Worm (Caenorhabditis elegans): ENCODE measurements around the gene cyp-13A11.

Gene cyp-13A11

DNA sequence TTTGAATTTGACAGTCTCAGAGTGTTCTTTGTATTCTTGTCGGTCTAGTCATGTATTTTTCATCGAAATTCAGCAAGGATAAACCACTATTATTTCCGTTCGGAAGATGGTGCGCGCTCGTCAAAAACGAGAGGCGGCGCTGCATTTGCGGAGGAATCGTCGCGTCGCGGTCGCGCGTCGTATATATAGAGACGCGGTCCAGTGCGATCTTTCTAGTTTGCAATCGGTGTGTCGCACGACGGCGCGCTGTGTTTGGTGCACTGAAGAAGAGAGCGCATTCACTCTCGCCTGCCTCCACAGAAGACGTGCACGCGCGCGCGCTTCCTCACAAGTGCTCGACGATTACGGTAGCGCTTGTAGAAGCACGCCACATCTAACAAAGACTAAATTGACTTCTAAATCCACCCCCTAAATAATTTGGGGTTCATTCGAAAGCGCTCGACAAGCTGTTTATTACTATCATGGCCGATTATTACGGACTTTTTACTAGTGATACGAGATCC is 49.8 kb downstream of the cyp-13A11 start, which contains the start of gene Y39E4B.6:
Y39E4B.6 (plus strand) TSS at position 209 of the 503 bp plus-strand sequence.
- peak; percentile 95 for TF ChIP-seq dve-1 (tag; optimal IDR thresholded peaks at IDR 0.05; ENCODE audit: insufficient read depth)
- TF ChIP-seq Y105C5A.15 (GFP tag; IDR thresholded peaks at IDR 0.05): no peak
- peak; percentile 94 for TF ChIP-seq fkh-10 (GFP tag; optimal IDR thresholded peaks at IDR 0.05)
- TF ChIP-seq dmd-9 (GFP tag; IDR thresholded peaks at IDR 0.05): peak; percentile 86
- no peak for TF ChIP-seq daf-19 (GFP tag; conservative IDR thresholded peaks at IDR 0.05)
- TF ChIP-seq madf-9 (GFP tag; conservative IDR thresholded peaks at IDR 0.05): peak; percentile 96
- peak; percentile 90 for TF ChIP-seq T20F7.1 (GFP tag; optimal IDR thresholded peaks at IDR 0.05)
- TF ChIP-seq ceh-82 (tag; optimal IDR thresholded peaks at IDR 0.05): no peak
- TF ChIP-seq ZK546.5 (tag; optimal IDR thresholded peaks at IDR 0.05): peak in 1 of 2 experiments; percentile 61
- no peak for TF ChIP-seq F26F4.8 (GFP tag; conservative IDR thresholded peaks at IDR 0.05)
- TF ChIP-seq zip-11 (GFP tag; IDR thresholded peaks at IDR 0.05): 0 out of 2 replicates have a peak, but pooled peaks have one; percentile 7
- TF ChIP-seq nhr-41 (GFP tag; IDR thresholded peaks at IDR 0.05): peak; percentile 77; the same call in 1 of the 2 replicates
- peak; percentile 57 for TF ChIP-seq nhr-237 (tag; optimal IDR thresholded peaks at IDR 0.05)
- TF ChIP-seq T26A8.4 (GFP tag; IDR thresholded peaks at IDR 0.05): peak; percentile 89
- peak; percentile 89 to 94 for TF ChIP-seq mdl-1 (tag; optimal IDR thresholded peaks at IDR 0.05)
- peak; percentile 30; the same call in 1 of the 2 replicates for TF ChIP-seq snpc-1.2 (GFP tag; IDR thresholded peaks at IDR 0.05)
- peak; percentile 88 for TF ChIP-seq jun-1 (tag; optimal IDR thresholded peaks at IDR 0.05)
- TF ChIP-seq unc-130 (GFP tag; optimal IDR thresholded peaks at IDR 0.05): peak; percentile 28
- peak; percentile 97 for TF ChIP-seq ceh-20 (GFP tag; IDR thresholded peaks at IDR 0.05)
- TF ChIP-seq mxl-2 (GFP tag; conservative IDR thresholded peaks at IDR 0.05): peak; percentile 63; the same call in 1 of the 2 replicates
- TF ChIP-seq lsy-2 (tag; optimal IDR thresholded peaks at IDR 0.05): peak; percentile 88 to 91
- peak; percentile 98 for TF ChIP-seq rbr-2 (tag; optimal IDR thresholded peaks at IDR 0.05)
- TF ChIP-seq mep-1 (tag; optimal IDR thresholded peaks at IDR 0.05): peak; percentile 98
- peak; percentile 79 for TF ChIP-seq lin-39 (tag; optimal IDR thresholded peaks at IDR 0.05)
- no peak for TF ChIP-seq ceh-32 (tag; optimal IDR thresholded peaks at IDR 0.05; ENCODE audit: poor library complexity)
- TF ChIP-seq ZK337.2 (GFP tag; IDR thresholded peaks at IDR 0.05): no peak
- 0 out of 2 replicates have a peak, but pooled peaks have one; percentile 50 for TF ChIP-seq dmd-8 (GFP tag; IDR thresholded peaks at IDR 0.05)
- no peak for TF ChIP-seq unc-39 (tag; optimal IDR thresholded peaks at IDR 0.05)
- peak; percentile 90 for TF ChIP-seq mes-2 (tag; optimal IDR thresholded peaks at IDR 0.05; ENCODE audit: poor library complexity, severe bottlenecking)
- no peak for TF ChIP-seq zip-2 (tag; optimal IDR thresholded peaks at IDR 0.05)
- TF ChIP-seq mdt-29 (GFP tag; IDR thresholded peaks at IDR 0.05): peak; percentile 90
- TF ChIP-seq egl-27 (tag; optimal IDR thresholded peaks at IDR 0.05): no peak
- no peak for TF ChIP-seq F10B5.3 (tag; optimal IDR thresholded peaks at IDR 0.05)
- peak; percentile 98 for TF ChIP-seq ama-1 (optimal IDR thresholded peaks at IDR 0.05)
- TF ChIP-seq zag-1 (tag; optimal IDR thresholded peaks at IDR 0.05): no peak
- peak; percentile 95 for TF ChIP-seq F37D6.2 (tag; optimal IDR thresholded peaks at IDR 0.05)
- TF ChIP-seq madf-5 (GFP tag; IDR thresholded peaks at IDR 0.05): peak in 1 of 2 experiments; percentile 49; a peak in 1 of 4 replicates
- peak; percentile 87 for TF ChIP-seq zfp-3 (GFP tag; conservative IDR thresholded peaks at IDR 0.05)
- TF ChIP-seq aha-1 (tag): peak; percentile 99
- peak; percentile 86 for TF ChIP-seq pha-4 (GFP tag; IDR thresholded peaks at IDR 0.05)
- TF ChIP-seq pha-4 (tag; optimal IDR thresholded peaks at IDR 0.05): no peak
- peak; percentile 93 for TF ChIP-seq nhr-25 (tag; optimal IDR thresholded peaks at IDR 0.05; ENCODE audit: borderline replicate concordance, insufficient read depth)
- no peak for TF ChIP-seq aly-2 (tag; optimal IDR thresholded peaks at IDR 0.05)
- no peak for TF ChIP-seq attf-4 (tag; optimal IDR thresholded peaks at IDR 0.05)
- no peak for TF ChIP-seq F44E2.7 (GFP tag; IDR thresholded peaks at IDR 0.05)
- TF ChIP-seq daf-8 (GFP tag; IDR thresholded peaks at IDR 0.05): 0 out of 2 replicates have a peak, but pooled peaks have one; percentile 53
- TF ChIP-seq lin-13 (GFP tag; optimal IDR thresholded peaks at IDR 0.05): peak; percentile 92
- peak; percentile 76; the same call in 1 of the 2 replicates for TF ChIP-seq D1046.2 (GFP tag; IDR thresholded peaks at IDR 0.05)
- TF ChIP-seq ces-1 (GFP tag; optimal IDR thresholded peaks at IDR 0.05): no peak
- TF ChIP-seq lim-7 (GFP tag; IDR thresholded peaks at IDR 0.05): peak; percentile 62; the same call in 1 of the 2 replicates
